Worm (Caenorhabditis elegans) whole organism, young adult: Measurements from ENCODE around the gene srw-59.

ENCODE experiments used
- B0261.1 ChIP-seq: sonication (generic microtip); optimal IDR thresholded peaks from 2 replicates; lab custom pipeline; 2016; ENCODE audit warnings: mild to moderate bottlenecking, missing genetic modification characterization, moderate library complexity, missing compliant biosample characterization
- C06A6.2 ChIP-seq: fragments of 200-800 bp; sonication (Bioruptor generic); conservative IDR thresholded peaks from 2 replicates; pipeline ENCODE4 v1.3.6; 2022; ENCODE audit warnings: missing genetic modification characterization, missing compliant biosample characterization
- D2030.7 ChIP-seq: fragments of 200-800 bp; sonication (Bioruptor generic); IDR thresholded peaks from 2 replicates; pipeline ENCODE4 v1.3.6; 2022; ENCODE audit warnings: missing genetic modification reagents, missing genetic modification characterization, missing compliant biosample characterization
- F23B12.7 ChIP-seq: sonication (generic microtip); optimal IDR thresholded peaks from 2 replicates; lab custom pipeline; 2017; ENCODE audit warnings: missing genetic modification characterization, mild to moderate bottlenecking, missing compliant biosample characterization, antibody characterized with exemption, moderate library complexity; ENCODE audit not compliant: insufficient read depth
- F39B2.1 ChIP-seq: fragments of 200-800 bp; sonication (Bioruptor generic); IDR thresholded peaks from 2 replicates; pipeline ENCODE4 v1.3.6; 2022; ENCODE audit warnings: missing genetic modification reagents, missing genetic modification characterization, missing compliant biosample characterization
- F52B5.7 ChIP-seq: sonication (generic microtip); optimal IDR thresholded peaks from 2 replicates; lab custom pipeline; 2016; ENCODE audit warnings: mild to moderate bottlenecking, missing genetic modification characterization, missing compliant biosample characterization
- K11D2.4 ChIP-seq: fragments of 200-800 bp; sonication (Bioruptor generic); IDR thresholded peaks from 2 replicates; pipeline ENCODE4 v1.3.6; 2022; ENCODE audit warnings: missing genetic modification reagents, missing genetic modification characterization, missing compliant biosample characterization
- Y53F4B.3 ChIP-seq: fragments of 200-800 bp; sonication (Bioruptor generic); IDR thresholded peaks from 2 replicates; pipeline ENCODE4 v1.3.6; 2022; ENCODE audit warnings: missing genetic modification reagents, missing genetic modification characterization, missing compliant biosample characterization
- ZK185.1 ChIP-seq: sonication (generic microtip); optimal IDR thresholded peaks from 2 replicates; lab custom pipeline; 2016; ENCODE audit warnings: mild to moderate bottlenecking, missing genetic modification characterization, missing compliant biosample characterization; ENCODE audit not compliant: poor library complexity, severe bottlenecking
- ama-1 ChIP-seq, 3 experiments: fragments of 150-350 bp in 1 of 3; sonication (generic microtip) in 2 of 3; optimal IDR thresholded peaks; 2 replicates each; lab custom pipeline; 2014 to 2018; ENCODE audit warnings: missing biosample characterization in 2 of 3, missing genetic modification characterization in 2 of 3, missing genetic modification reagents in 2 of 3
- aptf-2 ChIP-seq: fragments of 200-800 bp; sonication (Bioruptor generic); conservative IDR thresholded peaks from 2 replicates; pipeline ENCODE4 v1.3.6; 2022; ENCODE audit warnings: missing genetic modification reagents, missing genetic modification characterization, missing compliant biosample characterization
- attf-5 ChIP-seq: fragments of 200-800 bp; sonication (Bioruptor generic); optimal IDR thresholded peaks from 2 replicates; lab custom pipeline; 2018; ENCODE audit warnings: mild to moderate bottlenecking, missing genetic modification characterization, missing compliant biosample characterization
- attf-6 ChIP-seq: fragments of 200-800 bp; sonication (Bioruptor generic); IDR thresholded peaks from 2 replicates; pipeline ENCODE4 v1.3.6; 2022; ENCODE audit warnings: missing genetic modification reagents, missing genetic modification characterization, missing compliant biosample characterization
- ceh-100 ChIP-seq: fragments of 200-800 bp; sonication (Bioruptor generic); IDR thresholded peaks from 2 replicates; pipeline ENCODE4 v1.3.6; 2022; ENCODE audit warnings: missing genetic modification reagents, missing genetic modification characterization, missing compliant biosample characterization
- ceh-27 ChIP-seq: fragments of 200-800 bp; sonication (Bioruptor generic); optimal IDR thresholded peaks from 2 replicates; lab custom pipeline; 2018; ENCODE audit warnings: mild to moderate bottlenecking, missing genetic modification characterization, moderate library complexity, missing compliant biosample characterization
- ceh-58 ChIP-seq: fragments of 200-800 bp; sonication (Bioruptor generic); IDR thresholded peaks from 2 replicates; pipeline ENCODE4 v1.3.6; 2022; ENCODE audit warnings: missing genetic modification characterization, missing compliant biosample characterization
- ceh-79 ChIP-seq: sonication (generic microtip); optimal IDR thresholded peaks from 2 replicates; lab custom pipeline; 2017; ENCODE audit warnings: mild to moderate bottlenecking, missing genetic modification characterization, missing compliant biosample characterization
- ceh-91 ChIP-seq: fragments of 200-800 bp; sonication (Bioruptor generic); IDR thresholded peaks from 2 replicates; pipeline ENCODE4 v1.3.6; 2022; ENCODE audit warnings: missing genetic modification reagents, missing genetic modification characterization, missing compliant biosample characterization
- chd-7 ChIP-seq: sonication (generic microtip); optimal IDR thresholded peaks from 2 replicates; lab custom pipeline; 2016; ENCODE audit warnings: mild to moderate bottlenecking, missing genetic modification characterization, moderate library complexity, missing compliant biosample characterization
- egrh-3 ChIP-seq: fragments of 200-800 bp; sonication (Bioruptor generic); IDR thresholded peaks from 2 replicates; pipeline ENCODE4 v1.3.6; 2022; ENCODE audit warnings: missing genetic modification reagents, missing genetic modification characterization, missing compliant biosample characterization
- ets-4 ChIP-seq: fragments of 200-800 bp; sonication (Bioruptor generic); optimal IDR thresholded peaks from 2 replicates; lab custom pipeline; 2018; ENCODE audit warnings: mild to moderate bottlenecking, missing genetic modification characterization, missing compliant biosample characterization
- hmg-1.2 ChIP-seq: fragments of 200-800 bp; sonication (Bioruptor generic); IDR thresholded peaks from 2 replicates; pipeline ENCODE4 v1.3.6; 2022; ENCODE audit warnings: missing genetic modification reagents, missing genetic modification characterization, missing compliant biosample characterization
- hrde-1 ChIP-seq: sonication (generic microtip); optimal IDR thresholded peaks from 2 replicates; lab custom pipeline; 2016; ENCODE audit warnings: missing genetic modification characterization, mild to moderate bottlenecking, missing compliant biosample characterization, moderate library complexity, missing genotype, missing genetic modification reagents, borderline replicate concordance
- lag-1 ChIP-seq: fragments of 200-800 bp; sonication (Bioruptor generic); IDR thresholded peaks from 2 replicates; pipeline ENCODE4 v1.3.6; 2022; ENCODE audit warnings: missing genetic modification reagents, missing genetic modification characterization, missing compliant biosample characterization
- lin-40 ChIP-seq: sonication (generic microtip); optimal IDR thresholded peaks from 2 replicates; lab custom pipeline; 2016; ENCODE audit warnings: missing genetic modification characterization, mild to moderate bottlenecking, missing compliant biosample characterization, missing genotype, missing genetic modification reagents
- lin-54 ChIP-seq: fragments of 200-800 bp; sonication (Bioruptor generic); optimal IDR thresholded peaks from 2 replicates; lab custom pipeline; 2018; ENCODE audit warnings: mild to moderate bottlenecking, missing genetic modification characterization, missing compliant biosample characterization
- lir-1 ChIP-seq: fragments of 200-800 bp; sonication (Bioruptor generic); conservative IDR thresholded peaks from 2 replicates; pipeline ENCODE4 v1.3.6; 2022; ENCODE audit warnings: missing genetic modification reagents, missing genetic modification characterization, missing compliant biosample characterization
- madf-3 ChIP-seq: fragments of 200-800 bp; sonication (Bioruptor generic); IDR thresholded peaks from 2 replicates; pipeline ENCODE4 v1.3.6; 2022; ENCODE audit warnings: missing genetic modification reagents, missing genetic modification characterization, missing compliant biosample characterization
- madf-6 ChIP-seq: fragments of 200-800 bp; sonication (Bioruptor generic); IDR thresholded peaks from 2 replicates; pipeline ENCODE4 v1.3.6; 2022; ENCODE audit warnings: missing genetic modification reagents, missing genetic modification characterization, missing compliant biosample characterization
- mel-28 ChIP-seq: sonication (generic microtip); optimal IDR thresholded peaks from 2 replicates; lab custom pipeline; 2016; ENCODE audit warnings: borderline replicate concordance, mild to moderate bottlenecking, missing genetic modification characterization, missing compliant biosample characterization
- mes-4 ChIP-seq: sonication (generic microtip); optimal IDR thresholded peaks from 2 replicates; lab custom pipeline; 2016; ENCODE audit warnings: missing genotype, missing genetic modification characterization, missing compliant biosample characterization
- nhr-90 ChIP-seq: sonication (generic microtip); optimal IDR thresholded peaks from 2 replicates; lab custom pipeline; 2016; ENCODE audit warnings: missing genotype, mild to moderate bottlenecking, missing genetic modification characterization, missing compliant biosample characterization
- repo-1 ChIP-seq: sonication (generic microtip); optimal IDR thresholded peaks from 2 replicates; lab custom pipeline; 2017; ENCODE audit warnings: mild to moderate bottlenecking, missing genetic modification characterization, missing compliant biosample characterization
- sea-2 ChIP-seq: fragments of 200-800 bp; sonication (Bioruptor generic); IDR thresholded peaks from 2 replicates; pipeline ENCODE4 v1.3.6; 2022; ENCODE audit warnings: missing genetic modification characterization, missing compliant biosample characterization
- snpc-3.4 ChIP-seq: sonication (generic microtip); optimal IDR thresholded peaks from 2 replicates; lab custom pipeline; 2017; ENCODE audit warnings: missing genetic modification characterization, mild to moderate bottlenecking, missing compliant biosample characterization, antibody characterized with exemption, moderate library complexity, missing genotype, missing genetic modification reagents
- sptf-2 ChIP-seq: fragments of 200-800 bp; sonication (Bioruptor generic); optimal IDR thresholded peaks from 2 replicates; lab custom pipeline; 2018; ENCODE audit warnings: mild to moderate bottlenecking, missing genetic modification characterization, missing compliant biosample characterization
- unc-130 ChIP-seq: sonication (generic microtip); optimal IDR thresholded peaks from 2 replicates; lab custom pipeline; 2016; ENCODE audit warnings: missing genetic modification reagents, missing genetic modification characterization, missing compliant biosample characterization
- unc-62 ChIP-seq: fragments of 150-350 bp; optimal IDR thresholded peaks from 2 replicates; lab custom pipeline; 2014; ENCODE audit warnings: missing biosample characterization, missing genetic modification reagents, missing genetic modification characterization
- ztf-25 ChIP-seq: fragments of 200-800 bp; sonication (Bioruptor generic); IDR thresholded peaks from 2 replicates; pipeline ENCODE4 v1.3.6; 2022; ENCODE audit warnings: missing genetic modification reagents, missing genetic modification characterization, missing compliant biosample characterization

srw-59 gene

ce11 chrV:15967542-15967941 is 16.7 kb upstream of the srw-59 start, which contains the start of gene sri-1:
TSS of gene sri-1 (minus strand) at chrV:15967642.
- TF ChIP-seq egrh-3 (GFP tag; lab: Robert Waterston, UW) (no peak), mel-28 (no peak), ceh-79 (no peak), snpc-3.4 (no peak), sea-2 (GFP tag; lab: Robert Waterston, UW) (no peak), B0261.1 (tag; lab: Kevin White, UChicago) (no peak), ZK185.1 (no peak), ama-1 (optimal IDR thresholded peaks at IDR 0.05; lab: Kevin White, UChicago) (no peak), ama-1 (GFP tag; optimal IDR thresholded peaks at IDR 0.05; lab: Kevin White, UChicago) (no peak), ceh-27 (GFP tag; lab: Kevin White, UChicago) (no peak), attf-5 (GFP tag; lab: Kevin White, UChicago) (no peak), unc-62 (GFP tag; lab: Kevin White, UChicago) (no peak), unc-130 (GFP tag; lab: Kevin White, UChicago) (no peak), ceh-100 (GFP tag; lab: Robert Waterston, UW) (no peak), ceh-58 (GFP tag; lab: Robert Waterston, UW) (no peak), hmg-1.2 (no peak), Y53F4B.3 (GFP tag; lab: Robert Waterston, UW) (no peak), K11D2.4 (GFP tag; lab: Robert Waterston, UW) (no peak), ets-4 (GFP tag; lab: Kevin White, UChicago) (no peak)

ce11 chrV:15965114-15965513 is 14.3 kb upstream of the srw-59 start, which contains the start of gene sri-2:
TSS of gene sri-2 (minus strand) at chrV:15965214.
- TF ChIP-seq hmg-1.2 (no peak), lin-54 (no peak), ztf-25 (GFP tag; lab: Robert Waterston, UW) (no peak), nhr-90 (tag; lab: Kevin White, UChicago) (no peak), repo-1 (tag; lab: Kevin White, UChicago) (no peak), D2030.7 (GFP tag; lab: Robert Waterston, UW) (no peak), F39B2.1 (no peak), C06A6.2 (GFP tag; lab: Robert Waterston, UW) (no peak), chd-7 (tag; lab: Kevin White, UChicago) (no peak), aptf-2 (GFP tag; lab: Robert Waterston, UW) (no peak), snpc-3.4 (no peak), lag-1 (no peak), madf-6 (no peak), ceh-91 (no peak)

ce11 chrV:15959456-15959855 is 8.7 kb upstream of the srw-59 start:
- TF ChIP-seq madf-3 (GFP tag; lab: Robert Waterston, UW) (no peak), hmg-1.2 (peak; percentile 70; the same call in 1 of the 2 replicates), sptf-2 (GFP tag; lab: Kevin White, UChicago) (no peak)

- no peak for TF ChIP-seq lin-40
- no peak for TF ChIP-seq attf-6 (GFP tag; lab: Robert Waterston, UW)
Measured at ce11 chrV:15957098-15957497, 6.3 kb upstream of the srw-59 start, which contains the start of gene F36G9.3. TSS of gene F36G9.3 (plus strand) at chrV:15957398.

ce11 chrV:15955497-15955896 is 4.7 kb upstream of the srw-59 start, which contains the start of gene srh-186:
TSS of gene srh-186 (plus strand) at chrV:15955797.
- no peak for TF ChIP-seq hrde-1 (tag; lab: Kevin White, UChicago)
- no peak for TF ChIP-seq F23B12.7 (tag; lab: Kevin White, UChicago)
- no peak for TF ChIP-seq F52B5.7
- no peak for TF ChIP-seq madf-6
- no peak for TF ChIP-seq lir-1 (GFP tag; lab: Robert Waterston, UW)
- no peak for TF ChIP-seq sea-2 (GFP tag; lab: Robert Waterston, UW)
- TF ChIP-seq mes-4 = no peak
- TF ChIP-seq ceh-91 = no peak
